Worm (Caenorhabditis elegans) whole organism, young adult: ENCODE measurements around the gene F28C6.10.

Experiments
- F37B4.10 ChIP-seq: fragments of 200-800 bp; sonication (Bioruptor generic); IDR thresholded peaks from 2 replicates; pipeline ENCODE4 v1.3.6; 2022; ENCODE audit warnings: missing genetic modification characterization, missing compliant biosample characterization
- F49E8.2 ChIP-seq: sonication (generic microtip); optimal IDR thresholded peaks from 3 replicates; lab custom pipeline; 2017; ENCODE audit warnings: missing genetic modification characterization, mild to moderate bottlenecking, missing compliant biosample characterization, antibody characterized with exemption, moderate library complexity; ENCODE audit not compliant: insufficient read depth
- F52B5.7 ChIP-seq: sonication (generic microtip); optimal IDR thresholded peaks from 2 replicates; lab custom pipeline; 2016; ENCODE audit warnings: mild to moderate bottlenecking, missing genetic modification characterization, missing compliant biosample characterization
- attf-6 ChIP-seq: fragments of 200-800 bp; sonication (Bioruptor generic); IDR thresholded peaks from 2 replicates; pipeline ENCODE4 v1.3.6; 2022; ENCODE audit warnings: missing genetic modification reagents, missing genetic modification characterization, missing compliant biosample characterization
- ceh-79 ChIP-seq: sonication (generic microtip); optimal IDR thresholded peaks from 2 replicates; lab custom pipeline; 2017; ENCODE audit warnings: mild to moderate bottlenecking, missing genetic modification characterization, missing compliant biosample characterization
- hlh-26 ChIP-seq: fragments of 200-800 bp; sonication (Bioruptor generic); conservative IDR thresholded peaks from 2 replicates; pipeline ENCODE4 v1.3.6; 2022; ENCODE audit warnings: missing genetic modification reagents, missing genetic modification characterization, missing compliant biosample characterization
- madf-8 ChIP-seq: fragments of 200-800 bp; sonication (Bioruptor generic); conservative IDR thresholded peaks from 2 replicates; pipeline ENCODE4 v1.3.6; 2022; ENCODE audit warnings: missing genetic modification reagents, missing genetic modification characterization, missing compliant biosample characterization
- nfya-1 ChIP-seq: sonication (generic microtip); optimal IDR thresholded peaks from 2 replicates; lab custom pipeline; 2017; ENCODE audit warnings: antibody characterized with exemption, missing compliant biosample characterization, missing genetic modification characterization, borderline replicate concordance; ENCODE audit not compliant: insufficient read depth
- nhr-179 ChIP-seq: sonication (generic microtip); optimal IDR thresholded peaks from 2 replicates; lab custom pipeline; 2016; ENCODE audit warnings: mild to moderate bottlenecking, missing genetic modification characterization, missing compliant biosample characterization
- nhr-80 ChIP-seq: sonication (generic microtip); optimal IDR thresholded peaks from 2 replicates; lab custom pipeline; 2016; ENCODE audit warnings: missing genetic modification characterization, missing compliant biosample characterization
- nhr-90 ChIP-seq: sonication (generic microtip); optimal IDR thresholded peaks from 2 replicates; lab custom pipeline; 2016; ENCODE audit warnings: missing genotype, mild to moderate bottlenecking, missing genetic modification characterization, missing compliant biosample characterization
- pha-4 ChIP-seq: fragments of 150-350 bp; sonication (generic microtip); optimal IDR thresholded peaks from 2 replicates; lab custom pipeline; 2014; ENCODE audit warnings: missing biosample characterization, missing genetic modification reagents, missing genetic modification characterization
- snpc-3.4 ChIP-seq: sonication (generic microtip); optimal IDR thresholded peaks from 2 replicates; lab custom pipeline; 2017; ENCODE audit warnings: missing genetic modification characterization, mild to moderate bottlenecking, missing compliant biosample characterization, antibody characterized with exemption, moderate library complexity, missing genotype, missing genetic modification reagents
- ztf-28 ChIP-seq: fragments of 200-800 bp; sonication (Bioruptor generic); IDR thresholded peaks from 2 replicates; pipeline ENCODE4 v1.3.6; 2022; ENCODE audit warnings: missing genetic modification reagents, missing genetic modification characterization, missing compliant biosample characterization

DNA sequence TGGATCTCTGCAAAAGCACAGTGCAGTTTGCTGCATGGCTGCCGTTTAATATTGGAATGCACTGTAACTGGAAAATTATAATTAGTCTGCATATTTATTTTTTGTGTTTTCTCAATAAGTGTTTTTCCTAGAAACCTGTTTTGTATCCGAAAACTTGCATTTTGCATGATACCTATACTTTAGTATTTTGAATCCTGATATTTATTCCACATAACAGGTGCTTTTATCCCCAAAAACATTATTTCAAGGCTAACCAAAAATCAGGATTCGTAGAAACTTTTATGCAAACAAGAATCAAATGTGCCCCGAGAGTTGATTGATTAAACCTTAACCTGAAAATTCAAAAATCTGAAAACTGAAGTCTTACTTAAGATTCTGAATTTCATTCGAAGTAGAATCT lies 2.8 kb downstream of the F28C6.10 start:
- TF ChIP-seq hlh-26: no peak
- TF ChIP-seq madf-8: no peak
- no peak for TF ChIP-seq nhr-90 (tag; lab: Kevin White, UChicago)
- no peak for TF ChIP-seq nhr-80
- no peak for TF ChIP-seq attf-6 (GFP tag; lab: Robert Waterston, UW)
- TF ChIP-seq F49E8.2: no peak
- TF ChIP-seq ztf-28 (GFP tag; lab: Robert Waterston, UW): no peak
- TF ChIP-seq F52B5.7 (tag; lab: Kevin White, UChicago): no peak
- no peak for TF ChIP-seq nhr-179 (tag; lab: Kevin White, UChicago)
- TF ChIP-seq ceh-79: no peak
- no peak for TF ChIP-seq F37B4.10 (GFP tag; lab: Robert Waterston, UW)
- no peak for TF ChIP-seq snpc-3.4 (tag; lab: Kevin White, UChicago)
- no peak for TF ChIP-seq pha-4 (tag; lab: Kevin White, UChicago)
- no peak for TF ChIP-seq nfya-1 (tag; lab: Kevin White, UChicago)
